Worm (Caenorhabditis elegans): Measurements from ENCODE around the gene F53E4.2.

F53E4.2 gene

ce11 chrV:15689952-15690351 lies 35.7 kb downstream of the F53E4.2 start, which contains the start of gene nhr-268:
Gene nhr-268 (plus strand): TSS chrV:15690252.
- TF ChIP-seq tlf-1 (GFP tag; optimal IDR thresholded peaks at IDR 0.05) (no peak), Y67H2A.10 (GFP tag; conservative IDR thresholded peaks at IDR 0.05) (no peak), nfyb-1 (GFP tag; IDR thresholded peaks at IDR 0.05) (no peak), nhr-90 (tag; optimal IDR thresholded peaks at IDR 0.05) (no peak), atf-7 (tag; optimal IDR thresholded peaks at IDR 0.05) (no peak), tbx-9 (tag; optimal IDR thresholded peaks at IDR 0.05; ENCODE audit: borderline replicate concordance) (no peak), snpc-3.4 (tag; optimal IDR thresholded peaks at IDR 0.05) (no peak), Y95B8A.8 (GFP tag; IDR thresholded peaks at IDR 0.05) (no peak), attf-3 (GFP tag; conservative IDR thresholded peaks at IDR 0.05) (no peak), ceh-79 (tag; optimal IDR thresholded peaks at IDR 0.05) (no peak), unc-130 (GFP tag; optimal IDR thresholded peaks at IDR 0.05) (no peak), Y56A3A.18 (GFP tag; IDR thresholded peaks at IDR 0.05) (no peak)

- no peak for TF ChIP-seq F57A8.1 (GFP tag; optimal IDR thresholded peaks at IDR 0.05)
- TF ChIP-seq ceh-100 (GFP tag; IDR thresholded peaks at IDR 0.05) = no peak
Observed at ce11 chrV:15693682-15694081, 39.5 kb downstream of the F53E4.2 start, which contains the start of gene nhr-198. Gene nhr-198 (plus strand): TSS chrV:15693994.

- TF ChIP-seq lin-26 (GFP tag; IDR thresholded peaks at IDR 0.05) (no peak), attf-3 (GFP tag; conservative IDR thresholded peaks at IDR 0.05) (no peak), C17E4.6 (GFP tag; IDR thresholded peaks at IDR 0.05) (no peak), rpc-1 (optimal IDR thresholded peaks at IDR 0.05) (no peak), rpc-1 (tag; optimal IDR thresholded peaks at IDR 0.05) (no peak), F49E8.2 (tag; optimal IDR thresholded peaks at IDR 0.05; ENCODE audit: insufficient read depth) (no peak), F37B4.10 (GFP tag; IDR thresholded peaks at IDR 0.05) (no peak), cebp-1 (GFP tag; IDR thresholded peaks at IDR 0.05) (no peak), cebp-1 (tag; optimal IDR thresholded peaks at IDR 0.05) (no peak), F10E7.11 (tag; optimal IDR thresholded peaks at IDR 0.05) (no peak), ztf-22 (GFP tag; optimal IDR thresholded peaks at IDR 0.05) (no peak)
Observed at ce11 chrV:15698099-15698498, 43.9 kb downstream of the F53E4.2 start, which contains the start of gene srx-29. Gene srx-29 (minus strand): TSS chrV:15698199.

- TF ChIP-seq tlf-1 (GFP tag; optimal IDR thresholded peaks at IDR 0.05) = no peak
- no peak for TF ChIP-seq nfya-2 (GFP tag; IDR thresholded peaks at IDR 0.05)
- TF ChIP-seq egl-18 (GFP tag; IDR thresholded peaks at IDR 0.05) = no peak
- TF ChIP-seq sdz-38 (tag; optimal IDR thresholded peaks at IDR 0.05) = no peak
- TF ChIP-seq nfyb-1 (GFP tag; IDR thresholded peaks at IDR 0.05) = no peak
- no peak for TF ChIP-seq mel-28 (tag; optimal IDR thresholded peaks at IDR 0.05; ENCODE audit: borderline replicate concordance)
- TF ChIP-seq attf-6 (GFP tag; IDR thresholded peaks at IDR 0.05) = no peak
- no peak for TF ChIP-seq aptf-2 (GFP tag; conservative IDR thresholded peaks at IDR 0.05)
- TF ChIP-seq T26A5.8 (tag; optimal IDR thresholded peaks at IDR 0.05) = no peak
- TF ChIP-seq Y79H2A.3 (GFP tag; conservative IDR thresholded peaks at IDR 0.05) = no peak
- no peak for TF ChIP-seq nhr-90 (tag; optimal IDR thresholded peaks at IDR 0.05)
- TF ChIP-seq hsf-1 (GFP tag; IDR thresholded peaks at IDR 0.05) = no peak
- TF ChIP-seq let-607 (tag; optimal IDR thresholded peaks at IDR 0.05) = no peak
Observed at ce11 chrV:15699799-15700198, 45.6 kb downstream of the F53E4.2 start, which contains the start of gene nhr-199. Gene nhr-199 (minus strand): TSS chrV:15699899.
